Fruit fly (Drosophila melanogaster): ENCODE data around the gene Dad.
A peak's percentile ranks its signal among the peaks of the same experiment; 100 is the strongest.

The Dad gene

dm6 chr3R:17080666-17081358 lies 27.0 kb downstream of the Dad start (continued):
- TF ChIP-seq br (optimal IDR thresholded peaks at IDR 0.05) (no peak), dimm (GFP tag; IDR thresholded peaks at IDR 0.05) (0 out of 2 replicates have a peak, but pooled peaks have one; percentile 72), CG2712 (tag; optimal IDR thresholded peaks at IDR 0.05) (peak; percentile 97), inv (GFP tag; IDR thresholded peaks at IDR 0.05; ENCODE audit: partially characterized antibody) (no peak), CG9727 (GFP tag; optimal IDR thresholded peaks at IDR 0.05) (peak; percentile 97), exex (tag; optimal IDR thresholded peaks at IDR 0.05) (peak; percentile 53), CG6854 (GFP tag; optimal IDR thresholded peaks at IDR 0.05) (peak; percentile 95), amos (GFP tag; IDR thresholded peaks at IDR 0.05; ENCODE audit: partially characterized antibody) (no peak), HmgZ (tag; optimal IDR thresholded peaks at IDR 0.05) (peak; percentile 90), CG15479 (GFP tag; optimal IDR thresholded peaks at IDR 0.05) (no peak), jing (GFP tag; optimal IDR thresholded peaks at IDR 0.05) (peak; percentile 86), CG6254 (GFP tag; optimal IDR thresholded peaks at IDR 0.05) (peak; percentile 95), CG17912 (GFP tag; optimal IDR thresholded peaks at IDR 0.05) (peak; percentile 79), psq (GFP tag; optimal IDR thresholded peaks at IDR 0.05) (peak; percentile 67), tna (GFP tag; IDR thresholded peaks at IDR 0.05; ENCODE audit: partially characterized antibody) (no peak), cg (GFP tag; optimal IDR thresholded peaks at IDR 0.05) (peak; percentile 26), Med (GFP tag) (peak; percentile 97), Max (GFP tag; optimal IDR thresholded peaks at IDR 0.05) (peak; percentile 96), salm (tag; optimal IDR thresholded peaks at IDR 0.05) (peak; percentile 96), CG10979 (tag; optimal IDR thresholded peaks at IDR 0.05) (peak; percentile 97), Bgb (GFP tag; IDR thresholded peaks at IDR 0.05; ENCODE audit: partially characterized antibody) (no peak), Oli (tag; optimal IDR thresholded peaks at IDR 0.05) (peak; percentile 97), Bteb2 (GFP tag; optimal IDR thresholded peaks at IDR 0.05) (peak; percentile 91), lilli (GFP tag; optimal IDR thresholded peaks at IDR 0.05) (peak; percentile 94), CG1233 (GFP tag; optimal IDR thresholded peaks at IDR 0.05) (peak; percentile 94), CG8281 (tag; optimal IDR thresholded peaks at IDR 0.05) (peak; percentile 87), CG12744 (GFP tag; optimal IDR thresholded peaks at IDR 0.05) (peak; percentile 90), yki (optimal IDR thresholded peaks at IDR 0.05) (no peak), Xbp1 (GFP tag; optimal IDR thresholded peaks at IDR 0.05) (peak; percentile 95), MTF-1 (GFP tag; optimal IDR thresholded peaks at IDR 0.05; ENCODE audit: borderline replicate concordance) (peak; percentile 71), CG12236 (GFP tag; optimal IDR thresholded peaks at IDR 0.05) (peak; percentile 80), crc (GFP tag; optimal IDR thresholded peaks at IDR 0.05) (peak; percentile 79), ash1 (GFP tag; optimal IDR thresholded peaks at IDR 0.05) (peak; percentile 55), CG10462 (GFP tag; optimal IDR thresholded peaks at IDR 0.05) (peak; percentile 94), Lhr (GFP tag; optimal IDR thresholded peaks at IDR 0.05) (peak; percentile 90), Nf-YA (GFP tag; IDR thresholded peaks at IDR 0.05) (peak; percentile 78), luna (GFP tag; optimal IDR thresholded peaks at IDR 0.05) (peak; percentile 72), nmo (GFP tag; optimal IDR thresholded peaks at IDR 0.05) (peak; percentile 97), TFAM (GFP tag; optimal IDR thresholded peaks at IDR 0.05) (peak; percentile 78), en (GFP tag; optimal IDR thresholded peaks at IDR 0.05) (peak; percentile 80), CG8359 (GFP tag; optimal IDR thresholded peaks at IDR 0.05; ENCODE audit: borderline replicate concordance) (peak; percentile 79), CG11723 (GFP tag; optimal IDR thresholded peaks at IDR 0.05) (peak; percentile 92), dysf (GFP tag; IDR thresholded peaks at IDR 0.05) (peak; percentile 95), gcm2 (GFP tag; optimal IDR thresholded peaks at IDR 0.05) (peak; percentile 84), Atf6 (GFP tag; IDR thresholded peaks at IDR 0.05) (peak; percentile 93), ci (GFP tag; IDR thresholded peaks at IDR 0.05) (peak; percentile 95), phol (tag; optimal IDR thresholded peaks at IDR 0.05) (peak; percentile 97), Myb (GFP tag; optimal IDR thresholded peaks at IDR 0.05) (peak; percentile 25), Hr3 (GFP tag; optimal IDR thresholded peaks at IDR 0.05) (peak; percentile 95), ind (GFP tag; optimal IDR thresholded peaks at IDR 0.05) (peak; percentile 92)

Measured in whole organism, embryonic.